Worm (Caenorhabditis elegans): ENCODE measurements around the gene nhr-196.

DNA sequence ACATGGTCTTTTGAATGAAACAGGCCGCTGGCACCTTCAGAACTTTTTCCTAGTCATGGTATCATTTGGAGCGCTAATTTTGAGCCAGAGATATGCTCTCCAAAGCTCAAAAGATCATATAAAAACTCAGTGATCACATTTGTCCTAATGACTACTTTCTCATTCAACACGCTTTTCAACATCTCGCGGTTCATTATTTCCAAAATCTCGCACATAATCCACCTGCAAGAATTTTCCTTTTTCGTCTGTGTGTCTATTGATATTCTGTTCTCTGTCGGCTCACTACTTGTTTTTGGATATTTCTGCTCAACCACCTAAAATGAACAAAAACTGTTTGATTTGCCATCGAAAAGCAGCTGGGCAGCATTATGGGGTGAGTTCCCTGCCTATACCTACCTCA, 11.8 kb upstream of the nhr-196 start, which contains the start of gene nhr-51:
- TF ChIP-seq cebp-1 (GFP tag; IDR thresholded peaks at IDR 0.05) (no peak), cebp-1 (tag; optimal IDR thresholded peaks at IDR 0.05) (no peak), madf-10 (tag; optimal IDR thresholded peaks at IDR 0.05) (no peak), madf-8 (GFP tag; conservative IDR thresholded peaks at IDR 0.05) (no peak), Y95B8A.8 (GFP tag; IDR thresholded peaks at IDR 0.05) (no peak), unc-62 (GFP tag; optimal IDR thresholded peaks at IDR 0.05) (no peak), athp-1 (tag; optimal IDR thresholded peaks at IDR 0.05) (no peak), nfya-1 (tag; optimal IDR thresholded peaks at IDR 0.05; ENCODE audit: borderline replicate concordance, insufficient read depth) (no peak), ama-1 (optimal IDR thresholded peaks at IDR 0.05) (no peak), ama-1 (GFP tag; optimal IDR thresholded peaks at IDR 0.05) (no peak), akir-1 (GFP tag; optimal IDR thresholded peaks at IDR 0.05) (no peak)
